Fruit fly (Drosophila melanogaster): ENCODE measurements around the gene CG3823.

DNA sequence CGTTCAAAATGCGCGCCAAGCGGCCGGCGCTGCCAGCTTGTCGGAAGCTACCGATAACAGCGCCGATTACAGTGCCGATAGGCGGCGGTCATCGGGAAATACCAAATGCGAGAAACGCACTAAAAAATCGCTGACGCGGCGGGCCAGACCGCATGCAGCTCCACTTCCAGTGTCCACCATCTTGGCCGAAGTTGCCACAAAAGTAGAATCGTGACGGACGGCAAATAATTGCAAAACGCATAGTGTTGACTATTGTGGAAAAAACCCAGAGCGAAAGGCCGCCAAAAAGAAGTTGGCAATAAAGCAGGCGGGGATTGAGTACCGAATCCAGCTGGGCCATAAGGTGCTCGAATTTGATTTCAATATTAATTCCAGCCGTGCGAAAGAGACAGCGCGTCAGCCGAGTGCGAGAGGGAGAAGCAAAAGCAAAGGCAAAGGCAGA, 43.2 kb downstream of the CG3823 start, which contains the start of gene CG3847:
- no peak for TF ChIP-seq CG8478 (optimal IDR thresholded peaks at IDR 0.05)
- peak in 1 of 2 experiments; percentile 56 for TF ChIP-seq CTCF (optimal IDR thresholded peaks at IDR 0.05)
